Worm (Caenorhabditis elegans) whole organism, young adult: Measurements from ENCODE around the gene srh-187.

ENCODE experiments used
- C17E4.6 ChIP-seq: fragments of 200-800 bp; sonication (Bioruptor generic); IDR thresholded peaks from 2 replicates; pipeline ENCODE4 v1.3.6; 2022; ENCODE audit warnings: missing genetic modification reagents, missing genetic modification characterization, missing compliant biosample characterization
- F22D6.2 ChIP-seq: sonication (generic microtip); optimal IDR thresholded peaks from 2 replicates; lab custom pipeline; 2016; ENCODE audit warnings: mild to moderate bottlenecking, missing genetic modification characterization, missing compliant biosample characterization
- F23B12.7 ChIP-seq: sonication (generic microtip); optimal IDR thresholded peaks from 2 replicates; lab custom pipeline; 2017; ENCODE audit warnings: missing genetic modification characterization, mild to moderate bottlenecking, missing compliant biosample characterization, antibody characterized with exemption, moderate library complexity; ENCODE audit not compliant: insufficient read depth
- F37B4.10 ChIP-seq: fragments of 200-800 bp; sonication (Bioruptor generic); IDR thresholded peaks from 2 replicates; pipeline ENCODE4 v1.3.6; 2022; ENCODE audit warnings: missing genetic modification characterization, missing compliant biosample characterization
- F39B2.1 ChIP-seq: fragments of 200-800 bp; sonication (Bioruptor generic); IDR thresholded peaks from 2 replicates; pipeline ENCODE4 v1.3.6; 2022; ENCODE audit warnings: missing genetic modification reagents, missing genetic modification characterization, missing compliant biosample characterization
- F52B5.7 ChIP-seq: sonication (generic microtip); optimal IDR thresholded peaks from 2 replicates; lab custom pipeline; 2016; ENCODE audit warnings: mild to moderate bottlenecking, missing genetic modification characterization, missing compliant biosample characterization
- K11D2.4 ChIP-seq: fragments of 200-800 bp; sonication (Bioruptor generic); IDR thresholded peaks from 2 replicates; pipeline ENCODE4 v1.3.6; 2022; ENCODE audit warnings: missing genetic modification reagents, missing genetic modification characterization, missing compliant biosample characterization
- Y67H2A.10 ChIP-seq: fragments of 200-800 bp; sonication (Bioruptor generic); conservative IDR thresholded peaks from 2 replicates; pipeline ENCODE4 v1.3.6; 2022; ENCODE audit warnings: missing genetic modification reagents, missing genetic modification characterization, missing compliant biosample characterization
- ZK185.1 ChIP-seq: sonication (generic microtip); optimal IDR thresholded peaks from 2 replicates; lab custom pipeline; 2016; ENCODE audit warnings: mild to moderate bottlenecking, missing genetic modification characterization, missing compliant biosample characterization; ENCODE audit not compliant: poor library complexity, severe bottlenecking
- ama-1 ChIP-seq, 3 experiments: fragments of 150-350 bp in 1 of 3; sonication (generic microtip) in 2 of 3; optimal IDR thresholded peaks; 2 replicates each; lab custom pipeline; 2014 to 2018; ENCODE audit warnings: missing biosample characterization in 2 of 3, missing genetic modification characterization in 2 of 3, missing genetic modification reagents in 2 of 3
- aptf-3 ChIP-seq: fragments of 200-800 bp; sonication (Bioruptor generic); IDR thresholded peaks from 2 replicates; pipeline ENCODE4 v1.3.6; 2022; ENCODE audit warnings: missing genetic modification characterization, missing compliant biosample characterization
- athp-1 ChIP-seq: sonication (generic microtip); optimal IDR thresholded peaks from 2 replicates; lab custom pipeline; 2017; ENCODE audit warnings: mild to moderate bottlenecking, missing genetic modification characterization, missing compliant biosample characterization
- attf-5 ChIP-seq: fragments of 200-800 bp; sonication (Bioruptor generic); optimal IDR thresholded peaks from 2 replicates; lab custom pipeline; 2018; ENCODE audit warnings: mild to moderate bottlenecking, missing genetic modification characterization, missing compliant biosample characterization
- ceh-40 ChIP-seq: fragments of 200-800 bp; sonication (Bioruptor generic); IDR thresholded peaks from 2 replicates; pipeline ENCODE4 v1.3.6; 2022; ENCODE audit warnings: missing genetic modification characterization, missing compliant biosample characterization
- ceh-58 ChIP-seq: fragments of 200-800 bp; sonication (Bioruptor generic); IDR thresholded peaks from 2 replicates; pipeline ENCODE4 v1.3.6; 2022; ENCODE audit warnings: missing genetic modification characterization, missing compliant biosample characterization
- chd-7 ChIP-seq: sonication (generic microtip); optimal IDR thresholded peaks from 2 replicates; lab custom pipeline; 2016; ENCODE audit warnings: mild to moderate bottlenecking, missing genetic modification characterization, moderate library complexity, missing compliant biosample characterization
- die-1 ChIP-seq: sonication (generic microtip); optimal IDR thresholded peaks from 2 replicates; lab custom pipeline; 2016; ENCODE audit warnings: missing genotype, mild to moderate bottlenecking, missing genetic modification characterization, missing compliant biosample characterization
- dpl-1 ChIP-seq: fragments of 150-350 bp; optimal IDR thresholded peaks from 2 replicates; lab custom pipeline; 2014; ENCODE audit warnings: missing biosample characterization, missing genetic modification reagents, missing genetic modification characterization
- egl-18 ChIP-seq: fragments of 200-800 bp; sonication (Bioruptor generic); IDR thresholded peaks from 2 replicates; pipeline ENCODE4 v1.3.6; 2022; ENCODE audit warnings: missing genetic modification reagents, missing genetic modification characterization, missing compliant biosample characterization
- egrh-3 ChIP-seq: fragments of 200-800 bp; sonication (Bioruptor generic); IDR thresholded peaks from 2 replicates; pipeline ENCODE4 v1.3.6; 2022; ENCODE audit warnings: missing genetic modification reagents, missing genetic modification characterization, missing compliant biosample characterization
- ets-4 ChIP-seq: fragments of 200-800 bp; sonication (Bioruptor generic); optimal IDR thresholded peaks from 2 replicates; lab custom pipeline; 2018; ENCODE audit warnings: mild to moderate bottlenecking, missing genetic modification characterization, missing compliant biosample characterization
- him-1 ChIP-seq: sonication (generic microtip); optimal IDR thresholded peaks from 2 replicates; lab custom pipeline; 2016; ENCODE audit warnings: missing genotype, missing genetic modification reagents, missing genetic modification characterization, missing compliant biosample characterization
- hlh-12 ChIP-seq: sonication (generic microtip); optimal IDR thresholded peaks from 2 replicates; lab custom pipeline; 2016; ENCODE audit warnings: missing genetic modification characterization, missing compliant biosample characterization
- hmg-1.2 ChIP-seq: fragments of 200-800 bp; sonication (Bioruptor generic); IDR thresholded peaks from 2 replicates; pipeline ENCODE4 v1.3.6; 2022; ENCODE audit warnings: missing genetic modification reagents, missing genetic modification characterization, missing compliant biosample characterization
- let-526 ChIP-seq: fragments of 200-800 bp; sonication (Bioruptor generic); IDR thresholded peaks from 2 replicates; pipeline ENCODE4 v1.3.6; 2022; ENCODE audit warnings: missing genetic modification reagents, missing genetic modification characterization, missing compliant biosample characterization
- let-607 ChIP-seq, 2 experiments: fragments of 200-800 bp in 1 of 2; sonication (Bioruptor generic) in 1 of 2; sonication (generic microtip) in 1 of 2; optimal IDR thresholded peaks; 2 replicates each; lab custom pipeline; 2016 to 2018; ENCODE audit warnings: mild to moderate bottlenecking in 2 of 2, missing compliant biosample characterization in 2 of 2, missing genetic modification characterization in 2 of 2, moderate library complexity in 2 of 2, missing genotype in 1 of 2
- lsl-1 ChIP-seq: fragments of 200-800 bp; sonication (Bioruptor generic); optimal IDR thresholded peaks from 2 replicates; lab custom pipeline; 2018; ENCODE audit warnings: mild to moderate bottlenecking, missing genetic modification characterization, moderate library complexity, missing compliant biosample characterization
- lsy-27 ChIP-seq: sonication (generic microtip); optimal IDR thresholded peaks from 2 replicates; lab custom pipeline; 2017; ENCODE audit warnings: missing genetic modification characterization, mild to moderate bottlenecking, missing compliant biosample characterization, antibody characterized with exemption, missing genotype, borderline replicate concordance; ENCODE audit not compliant: insufficient read depth
- madf-10 ChIP-seq: sonication (generic microtip); optimal IDR thresholded peaks from 2 replicates; lab custom pipeline; 2016; ENCODE audit warnings: mild to moderate bottlenecking, missing genetic modification characterization, missing compliant biosample characterization
- madf-6 ChIP-seq: fragments of 200-800 bp; sonication (Bioruptor generic); IDR thresholded peaks from 2 replicates; pipeline ENCODE4 v1.3.6; 2022; ENCODE audit warnings: missing genetic modification reagents, missing genetic modification characterization, missing compliant biosample characterization
- nfya-1 ChIP-seq: sonication (generic microtip); optimal IDR thresholded peaks from 2 replicates; lab custom pipeline; 2017; ENCODE audit warnings: antibody characterized with exemption, missing compliant biosample characterization, missing genetic modification characterization, borderline replicate concordance; ENCODE audit not compliant: insufficient read depth
- nhr-179 ChIP-seq: sonication (generic microtip); optimal IDR thresholded peaks from 2 replicates; lab custom pipeline; 2016; ENCODE audit warnings: mild to moderate bottlenecking, missing genetic modification characterization, missing compliant biosample characterization
- rec-8 ChIP-seq, 2 experiments: sonication (generic microtip); optimal IDR thresholded peaks; 2 replicates each; lab custom pipeline; 2016; ENCODE audit warnings: mild to moderate bottlenecking in 2 of 2, missing genetic modification characterization in 2 of 2, missing genetic modification reagents in 2 of 2, missing genotype in 2 of 2, missing biosample characterization in 1 of 2, missing compliant biosample characterization in 1 of 2, moderate library complexity in 1 of 2
- unc-62 ChIP-seq: fragments of 150-350 bp; optimal IDR thresholded peaks from 2 replicates; lab custom pipeline; 2014; ENCODE audit warnings: missing biosample characterization, missing genetic modification reagents, missing genetic modification characterization
- zfh-2 ChIP-seq: fragments of 200-800 bp; sonication (Bioruptor generic); conservative IDR thresholded peaks from 2 replicates; pipeline ENCODE4 v1.3.6; 2022; ENCODE audit warnings: missing genetic modification reagents, missing genetic modification characterization, missing compliant biosample characterization
- ztf-18 ChIP-seq: sonication (generic microtip); optimal IDR thresholded peaks from 2 replicates; lab custom pipeline; 2016; ENCODE audit warnings: missing genotype, mild to moderate bottlenecking, missing genetic modification characterization, missing compliant biosample characterization

Gene srh-187

DNA sequence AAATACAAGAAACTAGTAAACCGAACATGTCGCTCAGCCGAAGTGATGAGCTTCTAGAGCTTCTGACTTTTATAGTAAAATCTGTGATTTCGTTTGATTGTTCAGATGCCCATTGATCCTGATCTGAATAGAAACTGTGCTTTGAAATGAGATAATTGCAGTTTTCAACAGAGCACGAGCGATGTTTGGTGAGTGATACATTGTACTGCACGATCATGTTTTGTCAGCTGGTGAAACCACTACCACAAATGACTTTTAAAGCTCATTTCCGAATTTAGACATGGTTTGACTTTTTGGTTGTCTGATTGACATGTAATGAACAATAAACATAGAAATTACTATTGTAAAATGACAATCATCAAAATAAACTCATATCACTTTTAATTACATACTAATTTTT is 15.7 kb upstream of the srh-187 start, which contains the start of gene tag-293:
Gene tag-293 (minus strand): TSS at position 101 of the 400 bp plus-strand sequence.
- TF ChIP-seq ets-4 (GFP tag; lab: Kevin White, UChicago) (no peak), madf-10 (tag; lab: Kevin White, UChicago) (no peak), ztf-18 (tag; lab: Kevin White, UChicago) (no peak), lsy-27 (tag; lab: Kevin White, UChicago) (no peak), ama-1 (optimal IDR thresholded peaks at IDR 0.05; lab: Kevin White, UChicago) (no peak), ama-1 (GFP tag; optimal IDR thresholded peaks at IDR 0.05; lab: Kevin White, UChicago) (no peak), lsl-1 (no peak), ceh-58 (no peak), F22D6.2 (tag; lab: Kevin White, UChicago) (no peak), ZK185.1 (no peak)

DNA sequence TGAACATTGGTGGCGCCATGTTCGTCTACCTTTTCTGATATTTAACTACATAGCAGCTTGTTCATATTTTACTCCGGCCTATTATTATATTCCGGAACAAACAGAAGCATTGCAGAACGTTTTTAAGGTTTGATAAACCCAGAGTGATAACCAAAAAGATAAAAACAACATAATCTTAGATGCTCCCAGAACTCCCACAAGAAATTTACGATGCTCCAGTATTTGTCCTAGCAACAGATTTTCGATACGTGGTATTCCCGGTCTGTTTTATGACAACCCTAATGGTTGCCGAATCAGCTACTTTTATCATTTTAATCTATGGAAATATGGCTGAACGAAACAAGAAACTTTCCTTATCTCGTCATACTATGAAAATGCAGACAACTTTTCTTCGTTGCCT is 13.9 kb upstream of the srh-187 start:
- no peak for TF ChIP-seq egrh-3 (GFP tag; lab: Robert Waterston, UW)
- no peak for TF ChIP-seq athp-1
- TF ChIP-seq ceh-40 (GFP tag; lab: Robert Waterston, UW), result no peak
- TF ChIP-seq F23B12.7 (tag; lab: Kevin White, UChicago), result no peak
- TF ChIP-seq attf-5 (GFP tag; lab: Kevin White, UChicago), result no peak
- no peak for TF ChIP-seq aptf-3 (GFP tag; lab: Robert Waterston, UW)
- no peak for TF ChIP-seq madf-6 (GFP tag; lab: Robert Waterston, UW)
- no peak for TF ChIP-seq dpl-1 (GFP tag; lab: Kevin White, UChicago)
- TF ChIP-seq hmg-1.2, result no peak
- no peak for TF ChIP-seq zfh-2 (GFP tag; lab: Robert Waterston, UW)
- TF ChIP-seq die-1 (tag; lab: Kevin White, UChicago), result no peak
- no peak for TF ChIP-seq let-526
- TF ChIP-seq unc-62 (GFP tag; lab: Kevin White, UChicago), result no peak
- no peak for TF ChIP-seq ets-4 (GFP tag; lab: Kevin White, UChicago)
- no peak for TF ChIP-seq chd-7 (tag; lab: Kevin White, UChicago)
- TF ChIP-seq rec-8 (tag; optimal IDR thresholded peaks at IDR 0.05; lab: Kevin White, UChicago), result no peak
- no peak for TF ChIP-seq Y67H2A.10 (GFP tag; lab: Robert Waterston, UW)
- no peak for TF ChIP-seq F39B2.1 (GFP tag; lab: Robert Waterston, UW)
- no peak for TF ChIP-seq him-1 (tag; lab: Kevin White, UChicago)
- TF ChIP-seq, all 124 proteins: peak for 0

DNA sequence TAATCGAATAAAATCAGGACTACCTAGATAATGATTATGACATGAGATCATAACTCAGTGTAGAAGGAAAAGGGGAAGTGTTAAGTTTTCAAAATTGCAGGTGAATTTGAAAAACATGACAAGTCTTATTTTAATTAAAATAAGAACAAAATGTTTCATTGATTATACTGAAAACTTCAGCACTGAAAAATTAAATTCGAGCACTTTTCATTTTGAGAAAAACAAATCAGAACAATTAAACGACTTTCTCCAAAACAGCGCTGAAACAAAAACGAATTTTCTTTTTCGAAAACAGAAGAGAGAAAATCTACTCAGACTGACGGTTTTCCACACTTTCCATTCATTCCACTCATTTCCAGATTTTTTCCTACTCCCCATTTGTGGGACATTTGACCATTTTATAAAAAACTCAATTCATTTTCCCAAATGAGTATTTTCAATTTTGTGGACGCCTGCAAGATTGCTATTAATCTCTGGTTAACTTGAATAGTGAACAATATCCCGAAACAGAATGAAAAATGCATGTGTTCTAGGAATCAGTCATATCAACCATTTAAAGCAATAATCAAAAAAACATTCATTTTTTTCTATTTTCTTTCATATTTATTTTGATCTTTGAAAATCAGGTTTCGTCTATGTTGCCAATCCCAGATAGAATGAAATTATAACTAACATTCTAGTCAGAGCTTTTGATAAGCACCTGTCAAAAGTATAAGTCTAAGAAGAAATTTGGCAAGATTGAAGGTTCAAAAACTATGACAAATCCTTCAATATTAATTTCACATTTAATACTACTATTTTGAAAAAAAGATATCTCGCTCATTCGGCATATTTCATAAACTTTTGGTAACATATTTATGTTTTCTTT is 12.7 kb upstream of the srh-187 start, which contains the start of the genes srh-231 and srh-275:
Gene srh-231 (minus strand): TSS at position 51 of the 868 bp plus-strand sequence.
Gene srh-275 (plus strand): TSS at position 818 of the 868 bp plus-strand sequence.
- TF ChIP-seq F37B4.10 (no peak), egrh-3 (GFP tag; lab: Robert Waterston, UW) (no peak), C17E4.6 (GFP tag; lab: Robert Waterston, UW) (no peak), K11D2.4 (GFP tag; lab: Robert Waterston, UW) (no peak), nhr-179 (tag; lab: Kevin White, UChicago) (no peak), hlh-12 (tag; lab: Kevin White, UChicago) (no peak), let-607 (tag; optimal IDR thresholded peaks at IDR 0.05; lab: Kevin White, UChicago) (no peak), nfya-1 (tag; lab: Kevin White, UChicago) (no peak), F52B5.7 (tag; lab: Kevin White, UChicago) (no peak), egl-18 (GFP tag; lab: Robert Waterston, UW) (no peak)
